Worm (Caenorhabditis elegans): ENCODE data around the gene R10E4.6.
A peak's percentile ranks its signal among the peaks of the same experiment; 100 is the strongest.

Gene R10E4.6

DNA sequence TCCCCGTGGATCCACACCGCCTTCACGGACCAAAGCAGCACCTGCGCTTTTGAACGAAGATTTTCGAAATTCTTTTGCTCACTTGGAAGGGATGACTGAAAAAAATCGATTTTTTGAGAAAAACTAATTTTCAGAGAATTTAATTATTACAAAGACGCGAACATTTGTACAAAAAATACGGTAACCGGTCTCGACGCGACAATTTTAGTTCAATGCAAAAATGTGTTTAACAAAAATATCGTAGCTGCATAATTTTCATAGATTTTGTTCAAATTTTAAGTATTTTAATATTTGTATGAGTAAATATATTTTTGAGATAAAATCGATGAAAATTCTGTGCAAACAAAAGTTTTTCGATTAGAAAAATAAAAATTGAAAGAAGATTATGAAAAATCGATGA is 30.2 kb upstream of the R10E4.6 start, which contains the start of gene T08A11.1:
T08A11.1 (minus strand) TSS at position 101 of the 400 bp plus-strand sequence.
- TF ChIP-seq egl-27 (tag; optimal IDR thresholded peaks at IDR 0.05) (no peak), aly-2 (tag; optimal IDR thresholded peaks at IDR 0.05) (no peak), C16A3.4 (tag; optimal IDR thresholded peaks at IDR 0.05) (no peak), hpl-2 (GFP tag; optimal IDR thresholded peaks at IDR 0.05) (no peak), zip-4 (GFP tag; optimal IDR thresholded peaks at IDR 0.05) (no peak), jun-1 (tag; optimal IDR thresholded peaks at IDR 0.05) (no peak), hlh-17 (GFP tag; optimal IDR thresholded peaks at IDR 0.05; ENCODE audit: borderline replicate concordance) (no peak), lin-35 (GFP tag; optimal IDR thresholded peaks at IDR 0.05) (no peak), lin-39 (tag; optimal IDR thresholded peaks at IDR 0.05) (no peak)

DNA sequence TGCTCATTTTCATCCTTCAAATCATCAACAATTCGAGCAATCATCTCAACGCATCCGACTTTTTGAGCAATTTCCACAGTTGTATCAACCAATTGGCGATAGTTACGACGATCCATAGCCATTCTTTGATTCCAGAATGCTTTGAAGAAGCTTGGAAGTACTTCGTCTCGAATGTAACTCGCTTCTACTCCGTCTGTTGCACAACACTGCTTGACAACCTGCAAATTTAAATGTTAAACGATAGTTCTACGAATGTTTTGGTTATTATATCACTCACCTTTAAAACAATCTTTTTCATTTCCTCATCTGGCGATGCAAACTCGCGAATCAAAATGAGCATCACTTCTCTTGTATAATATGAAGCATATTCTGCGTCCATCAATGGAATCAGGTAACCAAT is 27.3 kb upstream of the R10E4.6 start:
- no peak for TF ChIP-seq tbx-2 (tag; optimal IDR thresholded peaks at IDR 0.05)
- TF ChIP-seq xbp-1 (tag; optimal IDR thresholded peaks at IDR 0.05) = no peak
- no peak for TF ChIP-seq nhr-85 (tag)
- no peak for TF ChIP-seq unc-86 (tag; optimal IDR thresholded peaks at IDR 0.05)
- TF ChIP-seq efl-1 (optimal IDR thresholded peaks at IDR 0.05) = no peak
- peak in 1 of 2 experiments; percentile 70 for TF ChIP-seq efl-1 (GFP tag; optimal IDR thresholded peaks at IDR 0.05 in 1 of 2)

DNA sequence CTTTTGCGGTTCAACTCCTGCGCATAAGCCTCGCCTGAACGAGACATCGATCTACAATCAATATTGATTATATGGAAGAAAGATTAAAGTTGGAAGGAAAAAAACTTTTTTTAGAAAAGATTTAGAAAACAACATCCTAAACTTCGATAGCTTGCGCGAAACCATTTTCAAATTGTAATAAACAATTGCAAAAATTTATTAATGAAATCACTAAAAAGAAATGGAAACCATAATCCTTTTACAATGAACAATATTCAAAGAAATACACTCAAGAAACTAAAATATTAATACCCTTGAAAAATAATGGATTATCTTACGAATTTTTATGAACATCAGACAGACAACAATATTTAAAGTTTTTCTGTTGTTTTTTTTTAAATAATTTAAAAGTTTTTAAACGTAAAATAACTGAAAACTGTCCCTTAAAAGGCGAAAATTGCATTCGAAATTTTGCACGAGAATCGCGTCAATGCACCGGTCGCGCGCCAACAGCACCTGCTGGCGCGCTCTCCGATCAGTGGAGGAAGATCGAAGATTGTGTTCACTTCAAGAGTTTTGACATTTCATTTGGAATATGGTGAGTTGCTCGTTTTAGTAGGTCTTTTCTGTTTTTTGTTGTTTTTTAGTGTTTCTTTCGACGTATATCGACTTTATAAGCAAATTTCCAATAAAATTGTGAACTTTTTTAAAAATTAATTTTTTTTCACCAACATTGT is 23.8 kb upstream of the R10E4.6 start, which contains the start of the genes sftb-1 and R10E4.1:
sftb-1 (minus strand) TSS at position 51 of the 716 bp plus-strand sequence.
R10E4.1 (plus strand) TSS at position 524 of the 716 bp plus-strand sequence.
- peak; percentile 69 to 80 for TF ChIP-seq efl-1 (optimal IDR thresholded peaks at IDR 0.05)
- TF ChIP-seq efl-1 (GFP tag; optimal IDR thresholded peaks at IDR 0.05 in 1 of 2) = peak; percentile 75 to 97
- TF ChIP-seq ceh-63 (GFP tag; optimal IDR thresholded peaks at IDR 0.05) = no peak
- peak; percentile 13 for TF ChIP-seq fkh-10 (GFP tag; optimal IDR thresholded peaks at IDR 0.05)
- peak; percentile 78 for TF ChIP-seq lin-14 (GFP tag; optimal IDR thresholded peaks at IDR 0.05)
- TF ChIP-seq C04F5.9 (tag; optimal IDR thresholded peaks at IDR 0.05) = peak; percentile 55
- TF ChIP-seq unc-130 (tag; optimal IDR thresholded peaks at IDR 0.05) = peak; percentile 61
- peak in 1 of 2 experiments; percentile 64 for TF ChIP-seq mdl-1 (tag; optimal IDR thresholded peaks at IDR 0.05)
- peak; percentile 6 for TF ChIP-seq blmp-1 (tag; optimal IDR thresholded peaks at IDR 0.05)
- peak; percentile 80 for TF ChIP-seq swsn-7 (tag; optimal IDR thresholded peaks at IDR 0.05)
- TF ChIP-seq mab-9 (GFP tag; IDR thresholded peaks at IDR 0.05) = 0 out of 2 replicates have a peak, but pooled peaks have one; percentile 18
- peak; percentile 62 for TF ChIP-seq lin-13 (GFP tag; optimal IDR thresholded peaks at IDR 0.05)
- TF ChIP-seq nhr-19 (GFP tag; conservative IDR thresholded peaks at IDR 0.05) = peak; percentile 81
- TF ChIP-seq lin-39 (tag; optimal IDR thresholded peaks at IDR 0.05) = peak; percentile 62
- no peak for TF ChIP-seq nhr-12 (tag; optimal IDR thresholded peaks at IDR 0.05)
- TF ChIP-seq Y116A8C.19 (tag; optimal IDR thresholded peaks at IDR 0.05; ENCODE audit: borderline replicate concordance) = no peak
- peak; percentile 90 for TF ChIP-seq mep-1 (tag; optimal IDR thresholded peaks at IDR 0.05)
- TF ChIP-seq nhr-237 (tag; optimal IDR thresholded peaks at IDR 0.05) = no peak
- peak; percentile 6 for TF ChIP-seq ceh-8 (GFP tag; optimal IDR thresholded peaks at IDR 0.05)
- TF ChIP-seq unc-98 (GFP tag; IDR thresholded peaks at IDR 0.05) = no peak
- peak; percentile 70 for TF ChIP-seq irx-1 (tag; optimal IDR thresholded peaks at IDR 0.05)
- TF ChIP-seq nhr-85 (tag) = peak; percentile 88
- TF ChIP-seq ztf-11 (tag; optimal IDR thresholded peaks at IDR 0.05) = peak in 1 of 2 experiments; percentile 62
- TF ChIP-seq pag-3 (tag; optimal IDR thresholded peaks at IDR 0.05; ENCODE audit: borderline replicate concordance, insufficient read depth) = no peak
- peak; percentile 78 to 87 for TF ChIP-seq lin-35 (GFP tag; optimal IDR thresholded peaks at IDR 0.05)
- peak; percentile 75 for TF ChIP-seq C16A3.4 (tag; optimal IDR thresholded peaks at IDR 0.05)
- no peak for TF ChIP-seq alr-1 (tag; optimal IDR thresholded peaks at IDR 0.05; ENCODE audit: borderline replicate concordance)
- TF ChIP-seq lin-15B (tag; optimal IDR thresholded peaks at IDR 0.05) = peak; percentile 30
- peak; percentile 1 for TF ChIP-seq nhr-77 (tag; optimal IDR thresholded peaks at IDR 0.05)
- TF ChIP-seq zag-1 (tag; optimal IDR thresholded peaks at IDR 0.05) = no peak
- no peak for TF ChIP-seq unc-30 (tag; optimal IDR thresholded peaks at IDR 0.05)
- TF ChIP-seq xbp-1 (tag; optimal IDR thresholded peaks at IDR 0.05) = peak; percentile 82
- peak; percentile 70 for TF ChIP-seq F16B12.6 (tag; optimal IDR thresholded peaks at IDR 0.05)
- no peak for TF ChIP-seq fkh-4 (tag; optimal IDR thresholded peaks at IDR 0.05; ENCODE audit: borderline replicate concordance)
- peak; percentile 74 for TF ChIP-seq dsc-1 (tag; optimal IDR thresholded peaks at IDR 0.05)
- no peak for TF ChIP-seq lir-3 (tag; optimal IDR thresholded peaks at IDR 0.05; ENCODE audit: poor library complexity)
- no peak for TF ChIP-seq nhr-76 (tag; optimal IDR thresholded peaks at IDR 0.05)
- TF ChIP-seq nhr-28 (tag; optimal IDR thresholded peaks at IDR 0.05) = no peak
- TF ChIP-seq ceh-82 (tag; optimal IDR thresholded peaks at IDR 0.05) = peak; percentile 76 to 77 (median 77)
